Worm (Caenorhabditis elegans) whole organism, L3 larva: Measurements from ENCODE around the gene R11G1.1.

Experiments used
- R02D3.7 ChIP-seq: fragments of 150-350 bp; optimal IDR thresholded peaks from 2 replicates; lab custom pipeline; 2014; ENCODE audit warnings: missing biosample characterization, missing genetic modification characterization
- ZK546.5 ChIP-seq: sonication (generic microtip); optimal IDR thresholded peaks from 2 replicates; lab custom pipeline; 2017; ENCODE audit warnings: missing biosample characterization, missing genetic modification characterization
- ama-1 ChIP-seq: fragments of 150-350 bp; optimal IDR thresholded peaks from 2 replicates; lab custom pipeline; 2018
- elt-1 ChIP-seq: fragments of 150-350 bp; optimal IDR thresholded peaks from 2 replicates; lab custom pipeline; 2014; ENCODE audit warnings: missing biosample characterization, missing genetic modification characterization
- elt-2 ChIP-seq: sonication (generic microtip); optimal IDR thresholded peaks from 2 replicates; lab custom pipeline; 2016; ENCODE audit warnings: missing genetic modification reagents, mild to moderate bottlenecking, missing genetic modification characterization, missing compliant biosample characterization
- fos-1 ChIP-seq: fragments of 150-350 bp; optimal IDR thresholded peaks from 2 replicates; lab custom pipeline; 2014; ENCODE audit warnings: missing biosample characterization, missing genetic modification characterization
- nhr-11 ChIP-seq: fragments of 150-350 bp; optimal IDR thresholded peaks from 2 replicates; lab custom pipeline; 2014; ENCODE audit warnings: missing biosample characterization, missing genetic modification characterization
- nhr-12 ChIP-seq: fragments of 150-350 bp; optimal IDR thresholded peaks from 2 replicates; lab custom pipeline; 2014; ENCODE audit warnings: missing biosample characterization, missing genetic modification characterization
- nhr-25 ChIP-seq: sonication (generic microtip); optimal IDR thresholded peaks from 2 replicates; lab custom pipeline; 2017; ENCODE audit warnings: missing biosample characterization, missing genetic modification characterization
- pha-4 ChIP-seq: fragments of 150-350 bp; optimal IDR thresholded peaks from 2 replicates; lab custom pipeline; 2014; ENCODE audit warnings: missing biosample characterization, missing genetic modification reagents, missing genetic modification characterization
- snpc-4 ChIP-seq: fragments of 150-350 bp; optimal IDR thresholded peaks from 2 replicates; lab custom pipeline; 2014; ENCODE audit warnings: missing biosample characterization, missing genetic modification characterization
- unc-62 ChIP-seq: fragments of 150-350 bp; sonication (generic microtip); optimal IDR thresholded peaks from 4 replicates; lab custom pipeline; 2014; ENCODE audit warnings: missing biosample characterization, missing genetic modification reagents, missing genetic modification characterization
- ztf-4 ChIP-seq: fragments of 150-350 bp; optimal IDR thresholded peaks from 2 replicates; lab custom pipeline; 2014; ENCODE audit warnings: missing biosample characterization, missing genetic modification characterization

- no peak for TF ChIP-seq unc-62 (GFP tag; lab: Kevin White, UChicago)
- no peak for TF ChIP-seq ama-1 (lab: Kevin White, UChicago)
- TF ChIP-seq R02D3.7 (tag; lab: Kevin White, UChicago), result no peak
- TF ChIP-seq ztf-4, result no peak
- no peak for TF ChIP-seq nhr-11
- no peak for TF ChIP-seq elt-1 (tag; lab: Kevin White, UChicago)
- no peak for TF ChIP-seq snpc-4 (tag; lab: Kevin White, UChicago)
- no peak for TF ChIP-seq nhr-12
- no peak for TF ChIP-seq elt-2 (tag; lab: Kevin White, UChicago)
- no peak for TF ChIP-seq nhr-25 (tag; lab: Kevin White, UChicago)
- no peak for TF ChIP-seq fos-1 (tag; lab: Kevin White, UChicago)
- no peak for TF ChIP-seq ZK546.5 (tag; lab: Kevin White, UChicago)
- no peak for TF ChIP-seq pha-4
Measured at ce11 chrX:3633654-3634053, 25.6 kb upstream of the R11G1.1 start, which contains the start of gene gst-11.
